Worm (Caenorhabditis elegans) whole organism, late embryonic: ENCODE results near the gene C27D6.15.

ENCODE experiments used
- elt-2 ChIP-seq: sonication (generic microtip); optimal IDR thresholded peaks from 2 replicates; lab custom pipeline; 2016; ENCODE audit warnings: missing genetic modification reagents, missing genetic modification characterization, missing compliant biosample characterization
- gmeb-2 ChIP-seq: sonication (generic microtip); optimal IDR thresholded peaks from 2 replicates; lab custom pipeline; 2016; ENCODE audit warnings: missing genetic modification characterization, inconsistent platforms, missing compliant biosample characterization
- hlh-30 ChIP-seq: sonication (generic microtip); optimal IDR thresholded peaks from 2 replicates; lab custom pipeline; 2017; ENCODE audit warnings: antibody characterized with exemption, missing genetic modification characterization, missing compliant biosample characterization; ENCODE audit not compliant: insufficient read depth
- npax-4 ChIP-seq: sonication (generic microtip); optimal IDR thresholded peaks from 2 replicates; lab custom pipeline; 2016; ENCODE audit warnings: missing genetic modification characterization, missing compliant biosample characterization
- rnt-1 ChIP-seq: sonication (generic microtip); optimal IDR thresholded peaks from 2 replicates; lab custom pipeline; 2016; ENCODE audit warnings: missing genetic modification characterization, missing compliant biosample characterization
- tbx-2 ChIP-seq: sonication (generic microtip); optimal IDR thresholded peaks from 2 replicates; lab custom pipeline; 2016; ENCODE audit warnings: missing genetic modification characterization, missing compliant biosample characterization
- unc-55 ChIP-seq: sonication (generic microtip); optimal IDR thresholded peaks from 2 replicates; lab custom pipeline; 2017; ENCODE audit warnings: missing biosample characterization, missing genetic modification reagents, missing genetic modification characterization

- TF ChIP-seq gmeb-2 (no peak), hlh-30 (no peak), tbx-2 (tag; lab: Kevin White, UChicago) (no peak), npax-4 (tag; lab: Kevin White, UChicago) (no peak), rnt-1 (tag; lab: Kevin White, UChicago) (no peak), elt-2 (no peak), unc-55 (no peak)
Observed at ce11 chrII:5154540-5154939, 17.2 kb upstream of the C27D6.15 start, which contains the start of gene srb-12.
